Worm (Caenorhabditis elegans) whole organism, L1 larva: ENCODE results near the gene twk-39.

Experiments
- C16A3.4 ChIP-seq: fragments of 150-350 bp; optimal IDR thresholded peaks from 2 replicates; lab custom pipeline; 2014; ENCODE audit warnings: missing biosample characterization, missing genetic modification characterization
- C34B4.2 ChIP-seq: sonication (generic microtip); optimal IDR thresholded peaks from 2 replicates; lab custom pipeline; 2017; ENCODE audit warnings: mild to moderate bottlenecking, missing genetic modification characterization, missing compliant biosample characterization
- ama-1 ChIP-seq: fragments of 150-350 bp; optimal IDR thresholded peaks from 2 replicates; lab custom pipeline; 2014
- blmp-1 ChIP-seq: fragments of 150-350 bp; optimal IDR thresholded peaks from 2 replicates; lab custom pipeline; 2014; ENCODE audit warnings: missing biosample characterization, missing genetic modification characterization
- ceh-82 ChIP-seq, 3 experiments: fragments of 150-350 bp in 1 of 3; sonication (generic microtip) in 2 of 3; optimal IDR thresholded peaks; 2 replicates each; lab custom pipeline; 2014 to 2017; ENCODE audit warnings: missing biosample characterization in 3 of 3, missing genetic modification characterization in 3 of 3
- ceh-88 ChIP-seq: fragments of 200-800 bp; sonication (Bioruptor generic); IDR thresholded peaks from 2 replicates; pipeline ENCODE4 v1.3.6; 2022; ENCODE audit warnings: missing genetic modification characterization, missing compliant biosample characterization
- ceh-90 ChIP-seq: sonication (generic microtip); optimal IDR thresholded peaks from 2 replicates; lab custom pipeline; 2016; ENCODE audit warnings: missing genetic modification characterization, missing compliant biosample characterization
- ces-1 ChIP-seq: fragments of 150-350 bp; optimal IDR thresholded peaks from 2 replicates; lab custom pipeline; 2014; ENCODE audit warnings: missing biosample characterization, missing genetic modification reagents, missing genetic modification characterization
- dsc-1 ChIP-seq: sonication (generic microtip); optimal IDR thresholded peaks from 2 replicates; lab custom pipeline; 2016; ENCODE audit warnings: mild to moderate bottlenecking, missing genetic modification characterization, missing compliant biosample characterization
- egl-27 ChIP-seq, 2 experiments: fragments of 150-350 bp in 1 of 2; sonication (generic microtip); optimal IDR thresholded peaks; 3 replicates each; lab custom pipeline; 2017 to 2018; ENCODE audit warnings: missing biosample characterization in 2 of 2, missing genetic modification characterization in 2 of 2, missing genetic modification reagents in 2 of 2
- isw-1 ChIP-seq: fragments of 200-800 bp; sonication (Bioruptor generic); IDR thresholded peaks from 2 replicates; pipeline ENCODE4 v1.3.6; 2022; ENCODE audit warnings: missing genetic modification characterization, missing compliant biosample characterization
- jun-1 ChIP-seq: fragments of 150-350 bp; optimal IDR thresholded peaks from 2 replicates; lab custom pipeline; 2014; ENCODE audit warnings: missing biosample characterization, missing genetic modification reagents, missing genetic modification characterization
- lin-14 ChIP-seq: fragments of 200-800 bp; sonication (Bioruptor generic); optimal IDR thresholded peaks from 2 replicates; lab custom pipeline; 2018; ENCODE audit warnings: mild to moderate bottlenecking, missing genetic modification characterization, moderate library complexity, missing compliant biosample characterization
- lin-39 ChIP-seq: fragments of 150-350 bp; optimal IDR thresholded peaks from 2 replicates; lab custom pipeline; 2014; ENCODE audit warnings: missing biosample characterization, missing genetic modification reagents, missing genetic modification characterization
- mab-9 ChIP-seq: fragments of 200-800 bp; sonication (Bioruptor generic); IDR thresholded peaks from 2 replicates; pipeline ENCODE4 v1.3.6; 2022; ENCODE audit warnings: missing genetic modification reagents, missing genetic modification characterization, missing compliant biosample characterization
- mdl-1 ChIP-seq, 2 experiments: fragments of 150-350 bp; optimal IDR thresholded peaks; 2 replicates each; lab custom pipeline; 2014 to 2017; ENCODE audit warnings: missing biosample characterization in 2 of 2, missing genetic modification characterization in 2 of 2, inconsistent platforms in 1 of 2
- mef-2 ChIP-seq: fragments of 150-350 bp; optimal IDR thresholded peaks from 2 replicates; lab custom pipeline; 2014; ENCODE audit warnings: missing biosample characterization, missing genetic modification characterization
- nhr-11 ChIP-seq: fragments of 150-350 bp; optimal IDR thresholded peaks from 2 replicates; lab custom pipeline; 2014; ENCODE audit warnings: missing biosample characterization, missing genetic modification characterization
- nhr-12 ChIP-seq: sonication (generic microtip); optimal IDR thresholded peaks from 2 replicates; lab custom pipeline; 2017; ENCODE audit warnings: missing biosample characterization, missing genetic modification characterization
- nhr-19 ChIP-seq: fragments of 200-800 bp; sonication (Bioruptor generic); conservative IDR thresholded peaks from 2 replicates; pipeline ENCODE4 v1.3.6; 2022; ENCODE audit warnings: missing genetic modification characterization, missing compliant biosample characterization
- nhr-237 ChIP-seq: fragments of 150-350 bp; optimal IDR thresholded peaks from 2 replicates; lab custom pipeline; 2014; ENCODE audit warnings: missing biosample characterization, missing genetic modification characterization
- nhr-71 ChIP-seq: sonication (generic microtip); optimal IDR thresholded peaks from 2 replicates; lab custom pipeline; 2016; ENCODE audit warnings: mild to moderate bottlenecking, missing genetic modification characterization, moderate library complexity, missing compliant biosample characterization
- nhr-77 ChIP-seq: fragments of 150-350 bp; optimal IDR thresholded peaks from 2 replicates; lab custom pipeline; 2014; ENCODE audit warnings: missing biosample characterization, missing genetic modification characterization
- pax-3 ChIP-seq: fragments of 200-800 bp; sonication (Bioruptor generic); optimal IDR thresholded peaks from 2 replicates; lab custom pipeline; 2018; ENCODE audit warnings: mild to moderate bottlenecking, missing genetic modification characterization, moderate library complexity, missing compliant biosample characterization
- pqm-1 ChIP-seq: sonication (generic microtip); optimal IDR thresholded peaks from 3 replicates; lab custom pipeline; 2017; ENCODE audit warnings: missing biosample characterization, missing genetic modification characterization
- rnt-1 ChIP-seq: sonication (generic microtip); optimal IDR thresholded peaks from 2 replicates; lab custom pipeline; 2016; ENCODE audit warnings: mild to moderate bottlenecking, missing genetic modification characterization, moderate library complexity, missing compliant biosample characterization
- skn-1 ChIP-seq: fragments of 150-350 bp; optimal IDR thresholded peaks from 2 replicates; lab custom pipeline; 2014; ENCODE audit warnings: missing biosample characterization, missing genetic modification characterization
- snpc-4 ChIP-seq: fragments of 150-350 bp; optimal IDR thresholded peaks from 2 replicates; lab custom pipeline; 2014; ENCODE audit warnings: missing biosample characterization, missing genetic modification characterization
- snu-23 ChIP-seq: sonication (generic microtip); optimal IDR thresholded peaks from 2 replicates; lab custom pipeline; 2016; ENCODE audit warnings: missing genetic modification characterization, missing compliant biosample characterization
- sup-37 ChIP-seq: fragments of 200-800 bp; sonication (Bioruptor generic); optimal IDR thresholded peaks from 2 replicates; lab custom pipeline; 2018; ENCODE audit warnings: mild to moderate bottlenecking, missing genetic modification characterization, missing compliant biosample characterization
- swsn-7 ChIP-seq: sonication (generic microtip); optimal IDR thresholded peaks from 2 replicates; lab custom pipeline; 2016; ENCODE audit warnings: missing genetic modification characterization, missing compliant biosample characterization
- tbx-2 ChIP-seq: sonication (generic microtip); optimal IDR thresholded peaks from 2 replicates; lab custom pipeline; 2016; ENCODE audit warnings: missing genetic modification characterization, missing compliant biosample characterization
- tlp-1 ChIP-seq: fragments of 150-350 bp; optimal IDR thresholded peaks from 2 replicates; lab custom pipeline; 2014; ENCODE audit warnings: missing biosample characterization, missing genetic modification characterization
- unc-30 ChIP-seq: sonication (generic microtip); optimal IDR thresholded peaks from 2 replicates; lab custom pipeline; 2017; ENCODE audit warnings: missing biosample characterization, missing genetic modification characterization
- unc-62 ChIP-seq: fragments of 150-350 bp; optimal IDR thresholded peaks from 2 replicates; lab custom pipeline; 2014; ENCODE audit warnings: missing biosample characterization, missing genetic modification reagents, missing genetic modification characterization
- unc-86 ChIP-seq: sonication (generic microtip); optimal IDR thresholded peaks from 2 replicates; lab custom pipeline; 2016; ENCODE audit warnings: missing genetic modification characterization, missing compliant biosample characterization
- zag-1 ChIP-seq: fragments of 150-350 bp; optimal IDR thresholded peaks from 2 replicates; lab custom pipeline; 2014; ENCODE audit warnings: missing biosample characterization, missing genetic modification characterization
- zip-4 ChIP-seq: fragments of 200-800 bp; sonication (Bioruptor generic); optimal IDR thresholded peaks from 2 replicates; lab custom pipeline; 2018; ENCODE audit warnings: mild to moderate bottlenecking, missing genetic modification characterization, moderate library complexity, missing compliant biosample characterization

twk-39 gene

DNA sequence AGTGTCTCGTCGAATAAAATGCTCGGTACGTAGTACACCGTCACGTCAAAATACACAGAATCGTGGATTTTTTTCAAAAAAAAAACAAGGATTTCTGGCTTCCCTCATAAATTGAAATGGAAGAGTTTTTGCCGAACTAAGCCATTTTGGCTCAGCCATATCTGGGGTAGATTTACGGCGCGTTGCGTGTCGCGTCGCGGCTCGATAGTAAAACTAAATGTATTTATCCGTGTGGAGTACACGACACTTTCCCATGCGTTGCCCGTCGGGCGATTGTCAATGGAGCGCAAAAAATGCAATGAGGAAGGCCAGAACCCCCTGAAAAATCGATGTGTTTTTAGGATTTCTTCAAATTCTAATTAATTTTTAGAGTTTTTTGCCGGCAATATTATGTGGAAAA lies 45.3 kb upstream of the twk-39 start:
- TF ChIP-seq blmp-1 (tag; lab: Kevin White, UChicago), result no peak
- TF ChIP-seq snpc-4, result no peak
- no peak for TF ChIP-seq sup-37 (GFP tag; lab: Kevin White, UChicago)
- TF ChIP-seq snu-23 (GFP tag; lab: Kevin White, UChicago), result no peak
- no peak for TF ChIP-seq ceh-82 (tag; optimal IDR thresholded peaks at IDR 0.05; lab: Kevin White, UChicago)
- no peak for TF ChIP-seq swsn-7 (tag; lab: Kevin White, UChicago)
- no peak for TF ChIP-seq C16A3.4
- TF ChIP-seq mab-9 (GFP tag; lab: Robert Waterston, UW), result no peak
- no peak for TF ChIP-seq zag-1
- TF ChIP-seq egl-27 (tag; optimal IDR thresholded peaks at IDR 0.05; lab: Kevin White, UChicago), result no peak
- TF ChIP-seq tlp-1 (tag; lab: Kevin White, UChicago), result no peak
- TF ChIP-seq jun-1 (tag; lab: Kevin White, UChicago), result no peak
- TF ChIP-seq skn-1 (tag; lab: Kevin White, UChicago), result no peak
- no peak for TF ChIP-seq nhr-19 (GFP tag; lab: Robert Waterston, UW)
- TF ChIP-seq isw-1 (GFP tag; lab: Robert Waterston, UW), result no peak
- TF ChIP-seq mef-2 (tag; lab: Kevin White, UChicago), result no peak
- TF ChIP-seq nhr-11 (tag; lab: Kevin White, UChicago), result no peak

DNA sequence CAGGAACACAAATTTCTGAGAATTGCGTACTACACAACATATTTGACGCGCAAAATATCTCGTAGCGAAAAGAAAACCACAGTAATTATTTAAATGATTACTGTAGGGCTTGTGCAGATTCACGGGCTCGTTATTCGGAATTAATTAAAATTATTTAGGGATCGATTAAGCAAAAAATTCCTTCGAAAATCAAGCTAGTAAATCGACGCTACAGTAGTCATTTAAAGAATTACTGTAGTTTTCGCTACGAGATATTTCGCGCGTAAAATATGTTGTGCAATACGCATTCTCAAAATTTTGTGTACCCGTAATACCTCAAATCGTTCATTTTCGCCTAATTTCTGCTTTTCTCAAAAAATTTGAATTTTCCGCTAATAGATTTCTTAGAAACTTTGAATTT lies 44.7 kb upstream of the twk-39 start:
- TF ChIP-seq pax-3 (tag; lab: Kevin White, UChicago) (no peak), ceh-88 (GFP tag; lab: Robert Waterston, UW) (no peak), ama-1 (no peak), nhr-12 (no peak), C16A3.4 (no peak), lin-14 (no peak), unc-62 (GFP tag; lab: Kevin White, UChicago) (no peak), unc-86 (no peak), lin-39 (tag; lab: Kevin White, UChicago) (no peak), rnt-1 (tag; lab: Kevin White, UChicago) (no peak), mef-2 (tag; lab: Kevin White, UChicago) (no peak)

DNA sequence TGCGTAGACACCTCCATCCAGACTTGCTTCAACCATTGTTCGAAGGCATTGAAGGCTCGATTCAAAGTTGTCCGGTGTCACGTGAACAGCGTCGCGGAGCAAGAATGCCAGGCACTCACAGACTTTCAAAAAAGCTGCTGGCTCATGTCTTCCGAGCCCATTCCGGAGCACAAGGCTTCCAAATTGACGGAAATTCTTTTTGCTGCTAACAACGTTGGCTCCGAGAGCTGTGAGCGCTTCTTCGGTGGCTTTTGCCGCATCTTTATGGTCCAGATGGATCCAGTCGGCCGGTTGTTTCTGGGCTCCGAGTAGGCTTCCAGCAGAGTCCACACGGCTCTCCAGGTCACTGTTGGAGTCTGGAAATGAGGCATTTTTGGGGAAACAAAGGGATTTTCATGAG lies 37.7 kb upstream of the twk-39 start:
- TF ChIP-seq swsn-7 (tag; lab: Kevin White, UChicago) (no peak), mdl-1 (tag; optimal IDR thresholded peaks at IDR 0.05; lab: Kevin White, UChicago) (no peak), blmp-1 (tag; lab: Kevin White, UChicago) (no peak), dsc-1 (tag; lab: Kevin White, UChicago) (no peak)

DNA sequence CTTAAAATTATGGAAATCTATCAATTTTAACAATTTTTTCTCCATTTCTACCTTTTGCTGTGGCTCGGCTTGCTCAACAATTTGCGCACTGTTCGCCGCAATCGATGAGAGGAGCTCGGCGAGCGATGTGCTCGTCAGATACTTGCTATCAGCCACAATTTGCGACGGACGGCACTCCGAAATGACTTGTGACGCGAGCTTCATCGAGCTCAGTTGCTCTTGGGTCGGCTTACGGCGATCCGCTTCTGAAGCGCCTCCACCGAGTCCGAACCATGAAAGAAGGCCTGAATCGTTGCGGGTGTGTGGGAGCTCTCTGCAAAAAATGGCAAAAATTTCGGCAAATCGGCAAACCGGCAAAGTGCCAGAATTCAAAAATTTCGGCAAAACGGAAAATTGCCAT lies 34.9 kb upstream of the twk-39 start:
- TF ChIP-seq zip-4 (GFP tag; lab: Kevin White, UChicago), result no peak
- no peak for TF ChIP-seq mdl-1 (tag; optimal IDR thresholded peaks at IDR 0.05; lab: Kevin White, UChicago)
- TF ChIP-seq nhr-19 (GFP tag; lab: Robert Waterston, UW), result no peak
- no peak for TF ChIP-seq nhr-237 (tag; lab: Kevin White, UChicago)
- TF ChIP-seq nhr-77, result no peak
- TF ChIP-seq lin-39 (tag; lab: Kevin White, UChicago), result no peak
- TF ChIP-seq swsn-7 (tag; lab: Kevin White, UChicago), result no peak
- no peak for TF ChIP-seq jun-1 (tag; lab: Kevin White, UChicago)
- no peak for TF ChIP-seq sup-37 (GFP tag; lab: Kevin White, UChicago)
- no peak for TF ChIP-seq skn-1 (tag; lab: Kevin White, UChicago)
- no peak for TF ChIP-seq ces-1 (GFP tag; lab: Kevin White, UChicago)
- TF ChIP-seq unc-30, result no peak
- no peak for TF ChIP-seq pqm-1 (tag; lab: Kevin White, UChicago)
- TF ChIP-seq C34B4.2, result no peak
- no peak for TF ChIP-seq pax-3 (tag; lab: Kevin White, UChicago)
- no peak for TF ChIP-seq tbx-2
- no peak for TF ChIP-seq nhr-71
- no peak for TF ChIP-seq blmp-1 (tag; lab: Kevin White, UChicago)
- TF ChIP-seq ceh-90 (tag; lab: Kevin White, UChicago), result no peak
